4 fruit fly cellular contexts compared by ENCODE assay signal in the genomic region with DNA sequence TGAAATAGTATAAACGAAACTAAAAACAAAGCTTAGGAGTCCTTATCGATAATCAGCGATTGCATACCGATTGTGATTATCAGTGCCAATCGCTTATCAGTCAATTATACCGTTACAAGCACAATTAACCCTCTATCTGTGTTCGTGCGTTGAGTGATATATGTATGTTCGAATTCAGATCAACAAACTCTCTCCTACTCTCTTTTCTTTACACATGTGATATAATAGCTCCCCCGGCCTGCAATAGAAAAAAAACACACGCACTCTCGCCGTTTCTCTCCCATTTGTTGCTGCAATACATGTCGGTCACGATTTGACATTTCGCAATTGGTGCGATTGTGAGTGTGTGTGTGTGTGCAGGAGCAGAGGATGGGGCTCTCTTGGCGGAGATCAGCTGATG.
TF ChIP-seq lines count a peak whose summit lies in the region.

No protein-coding gene starts in this region.

- no peak for TF ChIP-seq CTCF in whole organism, embryonic (GFP tag; optimal IDR thresholded peaks at IDR 0.05; lab: Kevin White, UChicago)

TF ChIP-seq in whole organism, adult, 20 proteins besides CTCF, POLR2A, EP300 and RAD21:
- TF ChIP-seq kay (GFP tag; lab: Kevin White, UChicago; ENCODE audit: borderline replicate concordance) (peak; percentile 43), bab1 (GFP tag; optimal IDR thresholded peaks at IDR 0.05; lab: Kevin White, UChicago) (no peak), ovo (GFP tag; optimal IDR thresholded peaks at IDR 0.05; lab: Kevin White, UChicago) (peak; percentile 74), Mnt (GFP tag; optimal IDR thresholded peaks at IDR 0.05; lab: Kevin White, UChicago) (no peak), pad (GFP tag; optimal IDR thresholded peaks at IDR 0.05; lab: Kevin White, UChicago) (peak; percentile 73)

TF ChIP-seq in whole organism, embryonic, 481 proteins besides CTCF, POLR2A, EP300 and RAD21 (continues in another document):
- TF ChIP-seq CG18262 (tag; optimal IDR thresholded peaks at IDR 0.05; lab: Kevin White, UChicago) (no peak), aop (GFP tag; IDR thresholded peaks at IDR 0.05; lab: Robert Waterston, UW) (no peak), sug (tag; optimal IDR thresholded peaks at IDR 0.05; lab: Kevin White, UChicago) (peak; percentile 54), sd (tag; optimal IDR thresholded peaks at IDR 0.05; lab: Kevin White, UChicago) (peak; percentile 4), CG7987 (GFP tag; optimal IDR thresholded peaks at IDR 0.05; lab: Kevin White, UChicago) (no peak), pfk (GFP tag; optimal IDR thresholded peaks at IDR 0.05; lab: Kevin White, UChicago) (no peak), CG15269 (tag; optimal IDR thresholded peaks at IDR 0.05; lab: Kevin White, UChicago) (no peak), gsb (GFP tag; IDR thresholded peaks at IDR 0.05; lab: Robert Waterston, UW) (no peak), Gug (GFP tag; IDR thresholded peaks at IDR 0.05; lab: Robert Waterston, UW) (no peak), jigr1 (GFP tag; IDR thresholded peaks at IDR 0.05; lab: Robert Waterston, UW) (no peak), CG7271 (tag; optimal IDR thresholded peaks at IDR 0.05; lab: Kevin White, UChicago) (no peak), bab2 (GFP tag; optimal IDR thresholded peaks at IDR 0.05; lab: Kevin White, UChicago) (no peak), eve (GFP tag; optimal IDR thresholded peaks at IDR 0.05; lab: Kevin White, UChicago) (peak in 1 of 2 experiments; percentile 29), kay (GFP tag; optimal IDR thresholded peaks at IDR 0.05; lab: Kevin White, UChicago) (no peak), Nf-YC (tag; optimal IDR thresholded peaks at IDR 0.05; lab: Kevin White, UChicago) (no peak), gt (GFP tag; IDR thresholded peaks at IDR 0.05; lab: Robert Waterston, UW) (no peak), wor (GFP tag; IDR thresholded peaks at IDR 0.05; lab: Robert Waterston, UW) (no peak), exex (tag; optimal IDR thresholded peaks at IDR 0.05; lab: Kevin White, UChicago) (peak; percentile 89), tx (GFP tag; optimal IDR thresholded peaks at IDR 0.05; lab: Kevin White, UChicago) (no peak), cg (GFP tag; optimal IDR thresholded peaks at IDR 0.05; lab: Kevin White, UChicago) (peak; percentile 56), sim (GFP tag; IDR thresholded peaks at IDR 0.05; lab: Robert Waterston, UW) (no peak), Doc3 (GFP tag; IDR thresholded peaks at IDR 0.05; lab: Robert Waterston, UW; ENCODE audit: partially characterized antibody) (no peak), jumu (GFP tag; optimal IDR thresholded peaks at IDR 0.05; lab: Kevin White, UChicago) (no peak), Hr78 (GFP tag; optimal IDR thresholded peaks at IDR 0.05; lab: Kevin White, UChicago) (no peak), sc (optimal IDR thresholded peaks at IDR 0.05; lab: Kevin White, UChicago) (no peak), sc (GFP tag; optimal IDR thresholded peaks at IDR 0.05; lab: Kevin White, UChicago) (no peak), Ets65A (GFP tag; lab: Kevin White, UChicago) (no peak), CG11093 (GFP tag; IDR thresholded peaks at IDR 0.05; lab: Robert Waterston, UW) (no peak)

TF ChIP-seq in whole organism, prepupa, 60 proteins besides CTCF, POLR2A, EP300 and RAD21:
- no peak for TF ChIP-seq Eip78C (GFP tag; lab: Kevin White, UChicago)
- TF ChIP-seq vri (GFP tag; optimal IDR thresholded peaks at IDR 0.05; lab: Kevin White, UChicago) = peak; percentile 86

TF ChIP-seq in whole organism, pupa, 21 proteins besides CTCF, POLR2A, EP300 and RAD21:
- TF ChIP-seq CG10348 (GFP tag; IDR thresholded peaks at IDR 0.05; lab: Robert Waterston, UW) (no peak), CG12605 (GFP tag; IDR thresholded peaks at IDR 0.05; lab: Robert Waterston, UW) (no peak), EcR (GFP tag; optimal IDR thresholded peaks at IDR 0.05; lab: Kevin White, UChicago) (peak; percentile 83), CG17806 (tag; optimal IDR thresholded peaks at IDR 0.05; lab: Kevin White, UChicago) (no peak)
